Fruit fly (Drosophila melanogaster) whole organism, adult: ENCODE results near the gene Spase25.

ENCODE experiments used
- CG11617 ChIP-seq: fragments of 200-800 bp; sonication (Bioruptor generic); optimal IDR thresholded peaks from 2 replicates; lab custom pipeline; 2017; ENCODE audit warnings: mild to moderate bottlenecking, missing biosample characterization, missing genetic modification reagents, missing genetic modification characterization
- CG12768 ChIP-seq: fragments of 200-800 bp; sonication (Bioruptor generic); optimal IDR thresholded peaks from 2 replicates; lab custom pipeline; 2017; ENCODE audit warnings: missing biosample characterization, missing genetic modification characterization, mild to moderate bottlenecking, moderate library complexity, missing genetic modification reagents
- CG1620 ChIP-seq: fragments of 200-800 bp; sonication (Bioruptor generic); optimal IDR thresholded peaks from 2 replicates; lab custom pipeline; 2016; ENCODE audit warnings: missing biosample characterization, missing genetic modification characterization
- CG33017 ChIP-seq: fragments of 200-800 bp; sonication (Bioruptor generic); optimal IDR thresholded peaks from 2 replicates; lab custom pipeline; 2018; ENCODE audit warnings: missing biosample characterization, mild to moderate bottlenecking, missing genetic modification characterization, moderate library complexity
- CG5204 ChIP-seq: fragments of 200-800 bp; sonication (Bioruptor generic); optimal IDR thresholded peaks from 2 replicates; lab custom pipeline; 2016; ENCODE audit warnings: missing biosample characterization, missing genetic modification characterization
- CG7101 ChIP-seq: fragments of 200-800 bp; sonication (Bioruptor generic); optimal IDR thresholded peaks from 2 replicates; lab custom pipeline; 2018; ENCODE audit warnings: missing biosample characterization, mild to moderate bottlenecking, missing genetic modification characterization, moderate library complexity
- Clk ChIP-seq: fragments of 200-800 bp; sonication (Bioruptor generic); optimal IDR thresholded peaks from 2 replicates; lab custom pipeline; 2017; ENCODE audit warnings: missing biosample characterization, missing genetic modification characterization
- Crg-1 ChIP-seq: fragments of 200-800 bp; sonication (Bioruptor generic); optimal IDR thresholded peaks from 2 replicates; lab custom pipeline; 2016; ENCODE audit warnings: missing biosample characterization, missing genetic modification characterization
- bab1 ChIP-seq: fragments of 200-800 bp; sonication (Bioruptor generic); optimal IDR thresholded peaks from 3 replicates; lab custom pipeline; 2019; ENCODE audit warnings: missing biosample characterization, mild to moderate bottlenecking, missing genetic modification characterization, moderate library complexity
- cic ChIP-seq: fragments of 200-800 bp; sonication (Bioruptor generic); optimal IDR thresholded peaks from 2 replicates; lab custom pipeline; 2017; ENCODE audit warnings: missing biosample characterization, mild to moderate bottlenecking, missing genetic modification characterization, moderate library complexity
- cnc ChIP-seq, 2 experiments: fragments of >200 bp; optimal IDR thresholded peaks; 2 replicates each; lab custom pipeline; 2017
- kay ChIP-seq: fragments of 200-800 bp; sonication (Bioruptor generic); peaks from one replicate; lab custom pipeline; 2016; ENCODE audit warnings: missing biosample characterization, missing genetic modification characterization, borderline replicate concordance
- ovo ChIP-seq: fragments of 200-800 bp; sonication (Bioruptor generic); optimal IDR thresholded peaks from 2 replicates; lab custom pipeline; 2016; ENCODE audit warnings: missing biosample characterization, missing genetic modification characterization
- toe ChIP-seq: fragments of 200-800 bp; sonication (Bioruptor generic); optimal IDR thresholded peaks from 2 replicates; lab custom pipeline; 2016; ENCODE audit warnings: missing biosample characterization, missing genetic modification characterization

DNA sequence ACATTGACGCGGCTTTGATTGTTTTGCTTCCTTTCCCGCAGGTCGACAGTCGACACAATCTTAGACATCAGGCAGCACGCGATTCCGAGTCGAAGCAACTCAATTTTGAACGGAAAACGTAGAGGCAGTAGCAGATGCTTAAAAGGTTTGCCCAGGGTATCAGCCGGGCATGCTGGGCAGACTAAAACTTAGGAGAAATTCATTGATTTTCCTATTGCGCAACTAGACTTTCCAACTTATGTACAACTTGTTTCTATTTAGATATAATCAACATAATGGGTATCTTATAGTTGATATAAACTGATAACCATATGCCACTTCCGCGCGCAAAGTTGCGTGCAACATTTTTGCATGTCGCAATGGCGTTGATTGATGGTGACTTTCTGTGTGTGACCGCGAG lies 18.3 kb upstream of the Spase25 start:
- TF ChIP-seq kay (GFP tag; lab: Kevin White, UChicago) (no peak), Crg-1 (no peak), toe (no peak), bab1 (GFP tag; lab: Kevin White, UChicago) (no peak), CG7101 (tag; lab: Kevin White, UChicago) (no peak), Clk (GFP tag; lab: Kevin White, UChicago) (no peak), cic (no peak), CG5204 (GFP tag; lab: Kevin White, UChicago) (no peak), cnc (optimal IDR thresholded peaks at IDR 0.05; lab: Kevin White, UChicago) (no peak), CG1620 (GFP tag; lab: Kevin White, UChicago) (no peak), ovo (GFP tag; lab: Kevin White, UChicago) (no peak), CG12768 (GFP tag; lab: Kevin White, UChicago) (no peak), CG33017 (tag; lab: Kevin White, UChicago) (no peak), CG11617 (GFP tag; lab: Kevin White, UChicago) (no peak)
